Fruit fly (Drosophila melanogaster) whole organism, wandering third instar larva: ENCODE data around the gene CG31821.
A peak's percentile ranks its signal among the peaks of the same experiment; 100 is the strongest.

Experiments
- Abd-B ChIP-seq: fragments of >200 bp; optimal IDR thresholded peaks from 2 replicates; lab custom pipeline; 2017; ENCODE audit warnings: missing biosample characterization, missing genetic modification characterization
- CG32264 ChIP-seq: fragments of 200-800 bp; sonication (Bioruptor generic); optimal IDR thresholded peaks from 2 replicates; lab custom pipeline; 2016; ENCODE audit warnings: missing biosample characterization, missing genetic modification characterization
- CG9705 ChIP-seq: fragments of 200-800 bp; sonication (Bioruptor generic); optimal IDR thresholded peaks from 2 replicates; lab custom pipeline; 2018; ENCODE audit warnings: missing biosample characterization, mild to moderate bottlenecking, missing genetic modification characterization
- CrebA ChIP-seq: fragments of 200-800 bp; sonication (Bioruptor generic); optimal IDR thresholded peaks from 2 replicates; lab custom pipeline; 2016; ENCODE audit warnings: missing biosample characterization, mild to moderate bottlenecking, missing genetic modification characterization, borderline replicate concordance
- Dfd ChIP-seq: fragments of >200 bp; optimal IDR thresholded peaks from 2 replicates; lab custom pipeline; 2017; ENCODE audit warnings: missing biosample characterization, missing genetic modification characterization
- Dif ChIP-seq: fragments of 200-275, 200-300 bp; sonication (Bioruptor generic); optimal IDR thresholded peaks from 2 replicates; lab custom pipeline; 2018; ENCODE audit warnings: missing biosample characterization, missing genetic modification characterization; ENCODE audit not compliant: partially characterized antibody
- GATAd ChIP-seq: sonication (Bioruptor generic); optimal IDR thresholded peaks from 2 replicates; lab custom pipeline; 2016; ENCODE audit warnings: missing biosample characterization, missing genetic modification characterization
- HLH106 ChIP-seq: fragments of 200-800 bp; optimal IDR thresholded peaks from 3 replicates; lab custom pipeline; 2019; ENCODE audit warnings: missing biosample characterization, mild to moderate bottlenecking, missing genetic modification characterization, moderate library complexity
- Hnf4 ChIP-seq: fragments of 200-800 bp; sonication (Bioruptor generic); optimal IDR thresholded peaks from 2 replicates; lab custom pipeline; 2016; ENCODE audit warnings: missing biosample characterization, mild to moderate bottlenecking, missing genetic modification characterization
- Hr78 ChIP-seq: fragments of >200 bp; optimal IDR thresholded peaks from 2 replicates; lab custom pipeline; 2017; ENCODE audit warnings: missing biosample characterization, missing genetic modification characterization
- Mio ChIP-seq: sonication (Bioruptor generic); optimal IDR thresholded peaks from 2 replicates; lab custom pipeline; 2016; ENCODE audit warnings: missing biosample characterization, missing genetic modification characterization
- Myc ChIP-seq: fragments of >200 bp; optimal IDR thresholded peaks from 2 replicates; lab custom pipeline; 2017
- N ChIP-seq: fragments of >200 bp; optimal IDR thresholded peaks from 2 replicates; lab custom pipeline; 2018; ENCODE audit warnings: missing biosample characterization, missing external identifiers, missing genetic modification characterization
- OdsH ChIP-seq: fragments of 200-800 bp; sonication (Bioruptor generic); optimal IDR thresholded peaks from 2 replicates; lab custom pipeline; 2016; ENCODE audit warnings: missing biosample characterization, mild to moderate bottlenecking, missing genetic modification characterization
- Rel ChIP-seq, 2 experiments: fragments of 200-800 bp; sonication (Bioruptor generic) in 1 of 2; optimal IDR thresholded peaks; 2 replicates in 1 of 2; 3 replicates in 1 of 2; lab custom pipeline; 2016 to 2019; ENCODE audit warnings: mild to moderate bottlenecking in 2 of 2, missing biosample characterization in 2 of 2, missing genetic modification characterization in 2 of 2, moderate library complexity in 1 of 2
- Sp1 ChIP-seq: fragments of 200-800 bp; sonication (Bioruptor generic); optimal IDR thresholded peaks from 3 replicates; lab custom pipeline; 2019; ENCODE audit warnings: missing biosample characterization, mild to moderate bottlenecking, missing genetic modification characterization, moderate library complexity
- Vsx2 ChIP-seq: fragments of 200-300, 225-300 bp; sonication (Bioruptor generic); optimal IDR thresholded peaks from 2 replicates; lab custom pipeline; 2018; ENCODE audit warnings: missing biosample characterization, missing genetic modification characterization; ENCODE audit not compliant: partially characterized antibody
- br ChIP-seq: fragments of 200-800 bp; sonication (Bioruptor generic); optimal IDR thresholded peaks from 2 replicates; lab custom pipeline; 2016; ENCODE audit warnings: missing biosample characterization, missing genetic modification characterization
- brk ChIP-seq: fragments of 200-800 bp; sonication (Bioruptor generic); optimal IDR thresholded peaks from 2 replicates; lab custom pipeline; 2016; ENCODE audit warnings: missing biosample characterization, mild to moderate bottlenecking, missing genetic modification characterization
- dl ChIP-seq, 2 experiments: fragments of 175-275, 200-275 bp in 1 of 2; fragments of 200-275 bp in 1 of 2; sonication (Bioruptor generic); optimal IDR thresholded peaks; lab custom pipeline; 2018; ENCODE audit warnings: mild to moderate bottlenecking in 2 of 2, missing biosample characterization in 2 of 2, missing genetic modification characterization in 2 of 2, moderate library complexity in 2 of 2; ENCODE audit not compliant: partially characterized antibody in 2 of 2, insufficient read depth in 1 of 2
- dsf ChIP-seq: sonication (Bioruptor generic); optimal IDR thresholded peaks from 2 replicates; lab custom pipeline; 2016; ENCODE audit warnings: missing biosample characterization, missing genetic modification characterization, borderline replicate concordance
- ey ChIP-seq: fragments of 200-800 bp; sonication (Bioruptor generic); optimal IDR thresholded peaks from 2 replicates; lab custom pipeline; 2016; ENCODE audit warnings: missing biosample characterization, missing genetic modification characterization
- foxo ChIP-seq, 2 experiments: fragments of 200-800 bp; sonication (Bioruptor generic); optimal IDR thresholded peaks; 2 replicates in 1 of 2; 3 replicates in 1 of 2; lab custom pipeline; 2016 to 2017; ENCODE audit warnings: missing biosample characterization in 2 of 2, missing genetic modification characterization in 2 of 2
- fru ChIP-seq: fragments of 200-800 bp; sonication (Bioruptor generic); optimal IDR thresholded peaks from 3 replicates; lab custom pipeline; 2016; ENCODE audit warnings: missing biosample characterization, mild to moderate bottlenecking, missing genetic modification characterization
- h ChIP-seq: fragments of 200-800 bp; sonication (Bioruptor generic); optimal IDR thresholded peaks from 3 replicates; lab custom pipeline; 2016; ENCODE audit warnings: missing biosample characterization, mild to moderate bottlenecking, missing genetic modification characterization
- jim ChIP-seq: fragments of 175-275, 200-325 bp; sonication (Bioruptor generic); optimal IDR thresholded peaks from 2 replicates; lab custom pipeline; 2016; ENCODE audit warnings: missing biosample characterization, mild to moderate bottlenecking, missing genetic modification characterization
- lola ChIP-seq: fragments of >200 bp; optimal IDR thresholded peaks from 2 replicates; lab custom pipeline; 2017; ENCODE audit warnings: missing biosample characterization, missing genetic modification characterization
- psq ChIP-seq: fragments of 200-800 bp; sonication (Bioruptor generic); optimal IDR thresholded peaks from 3 replicates; lab custom pipeline; 2017; ENCODE audit warnings: missing biosample characterization, mild to moderate bottlenecking, missing genetic modification characterization, moderate library complexity
- rgr ChIP-seq: fragments of 200-800 bp; sonication (Bioruptor generic); optimal IDR thresholded peaks from 3 replicates; lab custom pipeline; 2016; ENCODE audit warnings: missing biosample characterization, mild to moderate bottlenecking, missing genetic modification characterization
- sage ChIP-seq: fragments of 200-800 bp; sonication (Bioruptor generic); optimal IDR thresholded peaks from 2 replicates; lab custom pipeline; 2016; ENCODE audit warnings: missing biosample characterization, mild to moderate bottlenecking, missing genetic modification characterization
- sv ChIP-seq: fragments of 200-800 bp; sonication (Bioruptor generic); optimal IDR thresholded peaks from 3 replicates; lab custom pipeline; 2016; ENCODE audit warnings: missing biosample characterization, missing genetic modification characterization
- tai ChIP-seq: sonication (Bioruptor generic); optimal IDR thresholded peaks from 2 replicates; lab custom pipeline; 2016; ENCODE audit warnings: missing biosample characterization, missing genetic modification characterization
- usp ChIP-seq: fragments of >200 bp; optimal IDR thresholded peaks from 2 replicates; lab custom pipeline; 2017; ENCODE audit warnings: missing biosample characterization, missing genetic modification characterization

CG31821 gene

DNA sequence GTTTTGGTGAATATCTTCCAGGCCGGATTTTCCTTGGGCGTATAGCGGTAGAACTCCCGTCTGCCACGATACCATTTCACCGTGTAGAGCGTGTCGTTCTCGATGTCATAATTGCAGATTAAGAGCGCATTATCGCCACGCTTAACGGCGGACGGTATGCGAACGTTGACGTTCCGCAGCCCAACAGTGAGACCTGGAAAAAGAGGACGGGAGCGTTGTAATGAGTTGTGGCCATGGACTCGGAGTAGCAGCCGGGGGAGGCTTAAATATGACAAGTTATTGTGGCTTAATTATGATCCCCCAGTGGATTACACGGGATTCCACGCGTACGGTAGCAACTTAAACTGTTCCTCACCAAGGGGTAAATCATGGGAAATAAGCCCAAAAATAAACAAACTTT is 5.9 kb upstream of the CG31821 start:
- TF ChIP-seq Hnf4 (GFP tag; lab: Kevin White, UChicago) (no peak), h (peak; percentile 33)

DNA sequence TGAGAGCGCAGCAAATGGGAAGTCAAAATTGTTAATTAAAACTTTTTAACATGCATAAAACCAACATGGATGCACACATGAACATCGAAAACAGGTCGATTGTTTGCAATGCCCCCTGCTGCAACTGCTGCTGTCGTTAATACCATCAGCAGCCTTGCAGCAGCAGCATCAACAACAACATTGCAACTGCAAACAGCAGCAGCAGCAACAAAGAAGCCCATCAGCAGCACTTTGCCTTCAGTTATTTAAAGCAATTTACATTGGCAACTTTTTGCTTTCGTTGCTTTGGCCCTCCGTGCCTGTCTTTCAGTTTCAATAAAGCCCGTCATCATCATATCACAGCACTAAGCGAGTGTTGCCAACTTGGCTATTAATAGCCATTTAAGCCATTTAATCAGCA is 5.1 kb upstream of the CG31821 start:
- TF ChIP-seq ey (no peak), OdsH (GFP tag; lab: Kevin White, UChicago) (no peak), fru (GFP tag; lab: Kevin White, UChicago) (no peak), usp (no peak), lola (GFP tag; lab: Kevin White, UChicago) (no peak), Vsx2 (GFP tag; lab: Kevin White, UChicago) (no peak), dsf (GFP tag; lab: Kevin White, UChicago) (no peak), Dfd (GFP tag; lab: Kevin White, UChicago) (no peak), Sp1 (GFP tag; lab: Kevin White, UChicago) (no peak), HLH106 (tag; lab: Kevin White, UChicago) (no peak), tai (GFP tag; lab: Kevin White, UChicago) (no peak), Dif (no peak), brk (GFP tag; lab: Kevin White, UChicago) (no peak), br (GFP tag; lab: Kevin White, UChicago) (no peak), CG9705 (no peak), Rel (GFP tag; optimal IDR thresholded peaks at IDR 0.05; lab: Kevin White, UChicago) (no peak), Rel (tag; optimal IDR thresholded peaks at IDR 0.05; lab: Kevin White, UChicago) (no peak), dl (GFP tag; optimal IDR thresholded peaks at IDR 0.05; lab: Kevin White, UChicago; ENCODE audit: insufficient read depth in 1 of 2, partially characterized antibody in 2 of 2) (no peak), jim (GFP tag; lab: Kevin White, UChicago) (no peak), sage (GFP tag; lab: Kevin White, UChicago) (no peak)

DNA sequence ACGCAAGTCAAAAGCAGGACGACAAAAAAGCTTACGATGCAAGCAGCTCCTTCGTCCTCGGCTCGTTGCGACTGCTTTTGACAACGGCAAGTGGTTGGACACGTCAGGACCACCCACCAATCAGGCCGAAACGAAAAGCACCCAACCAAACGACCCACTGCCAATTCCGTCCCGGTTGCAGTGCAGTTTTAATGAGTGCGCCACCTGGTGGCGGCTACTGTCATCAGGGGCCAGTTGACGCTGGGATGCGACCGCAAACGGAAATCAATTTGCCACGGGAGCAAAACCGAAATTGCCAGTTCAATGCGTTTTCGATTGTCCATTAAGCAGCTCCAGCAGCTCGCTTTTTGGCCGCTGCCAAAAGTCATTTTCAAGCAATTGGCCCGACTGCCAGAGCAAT is 1.5 kb upstream of the CG31821 start:
- TF ChIP-seq HLH106 (tag; lab: Kevin White, UChicago) (no peak), Abd-B (GFP tag; lab: Kevin White, UChicago) (no peak), foxo (GFP tag; optimal IDR thresholded peaks at IDR 0.05; lab: Kevin White, UChicago) (no peak), Mio (no peak), GATAd (GFP tag; lab: Kevin White, UChicago) (no peak), Sp1 (GFP tag; lab: Kevin White, UChicago) (no peak), lola (GFP tag; lab: Kevin White, UChicago) (no peak), Hr78 (GFP tag; lab: Kevin White, UChicago) (no peak), dsf (GFP tag; lab: Kevin White, UChicago) (no peak), Vsx2 (GFP tag; lab: Kevin White, UChicago) (no peak)

DNA sequence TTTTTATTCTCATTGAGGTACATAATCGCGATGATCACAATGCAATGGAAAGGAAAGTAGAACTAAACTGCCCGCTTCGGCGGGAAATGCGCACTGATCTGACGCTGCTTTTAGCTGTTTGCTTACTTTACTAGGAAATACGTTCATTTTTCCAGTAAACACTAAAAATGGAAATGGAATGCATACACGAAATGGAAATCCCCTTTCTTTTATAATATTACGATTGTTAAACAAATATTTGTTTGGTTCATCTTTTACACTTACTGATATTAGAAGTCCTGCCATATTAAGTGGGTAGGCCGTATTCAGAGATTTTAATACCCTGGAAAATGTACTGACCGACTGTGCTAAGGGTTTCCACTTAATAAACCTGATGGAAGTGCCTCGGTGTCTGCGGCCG is 1.8 kb downstream of the CG31821 start, which contains the start of gene CG31823:
Gene CG31823, minus strand, starts transcription at position 101 of the 400 bp plus-strand sequence.
- TF ChIP-seq GATAd (GFP tag; lab: Kevin White, UChicago), result no peak
- TF ChIP-seq Myc (lab: Kevin White, UChicago), result no peak
- TF ChIP-seq sv (GFP tag; lab: Kevin White, UChicago), result no peak
- TF ChIP-seq Vsx2 (GFP tag; lab: Kevin White, UChicago), result no peak
- TF ChIP-seq CrebA (GFP tag; lab: Kevin White, UChicago), result no peak
- TF ChIP-seq N (GFP tag; lab: Kevin White, UChicago), result no peak
- no peak for TF ChIP-seq br (GFP tag; lab: Kevin White, UChicago)
- TF ChIP-seq Rel (GFP tag; optimal IDR thresholded peaks at IDR 0.05; lab: Kevin White, UChicago), result no peak
- no peak for TF ChIP-seq Rel (tag; optimal IDR thresholded peaks at IDR 0.05; lab: Kevin White, UChicago)
- TF ChIP-seq rgr (GFP tag; lab: Kevin White, UChicago), result no peak
- no peak for TF ChIP-seq CG9705
- no peak for TF ChIP-seq Hnf4 (GFP tag; lab: Kevin White, UChicago)
- no peak for TF ChIP-seq Sp1 (GFP tag; lab: Kevin White, UChicago)
- no peak for TF ChIP-seq Abd-B (GFP tag; lab: Kevin White, UChicago)
- no peak for TF ChIP-seq fru (GFP tag; lab: Kevin White, UChicago)
- TF ChIP-seq foxo (GFP tag; optimal IDR thresholded peaks at IDR 0.05; lab: Kevin White, UChicago), result no peak
- TF ChIP-seq psq (GFP tag; lab: Kevin White, UChicago), result no peak
- TF ChIP-seq CG32264 (GFP tag; lab: Kevin White, UChicago), result no peak
- TF ChIP-seq OdsH (GFP tag; lab: Kevin White, UChicago), result no peak
- no peak for TF ChIP-seq dsf (GFP tag; lab: Kevin White, UChicago)
